Worm (Caenorhabditis elegans) whole organism, young adult: Measurements from ENCODE around the gene srh-34.

Source experiments
- C06A6.2 ChIP-seq: fragments of 200-800 bp; sonication (Bioruptor generic); conservative IDR thresholded peaks from 2 replicates; pipeline ENCODE4 v1.3.6; 2022; ENCODE audit warnings: missing genetic modification characterization, missing compliant biosample characterization
- K11D2.4 ChIP-seq: fragments of 200-800 bp; sonication (Bioruptor generic); IDR thresholded peaks from 2 replicates; pipeline ENCODE4 v1.3.6; 2022; ENCODE audit warnings: missing genetic modification reagents, missing genetic modification characterization, missing compliant biosample characterization
- T26A5.8 ChIP-seq: sonication (generic microtip); optimal IDR thresholded peaks from 2 replicates; lab custom pipeline; 2016; ENCODE audit warnings: missing genetic modification characterization, missing compliant biosample characterization
- Y53G8AR.9 ChIP-seq: fragments of 200-800 bp; sonication (Bioruptor generic); conservative IDR thresholded peaks from 2 replicates; pipeline ENCODE4 v1.3.6; 2022; ENCODE audit warnings: missing genetic modification reagents, missing genetic modification characterization, missing compliant biosample characterization
- Y56A3A.18 ChIP-seq: fragments of 200-800 bp; sonication (Bioruptor generic); IDR thresholded peaks from 2 replicates; pipeline ENCODE4 v1.3.6; 2022; ENCODE audit warnings: missing genetic modification reagents, missing genetic modification characterization, missing compliant biosample characterization
- Y79H2A.3 ChIP-seq: fragments of 200-800 bp; sonication (Bioruptor generic); conservative IDR thresholded peaks from 2 replicates; pipeline ENCODE4 v1.3.6; 2022; ENCODE audit warnings: missing genetic modification reagents, missing genetic modification characterization, missing compliant biosample characterization
- aptf-2 ChIP-seq: fragments of 200-800 bp; sonication (Bioruptor generic); conservative IDR thresholded peaks from 2 replicates; pipeline ENCODE4 v1.3.6; 2022; ENCODE audit warnings: missing genetic modification reagents, missing genetic modification characterization, missing compliant biosample characterization
- attf-6 ChIP-seq: fragments of 200-800 bp; sonication (Bioruptor generic); IDR thresholded peaks from 2 replicates; pipeline ENCODE4 v1.3.6; 2022; ENCODE audit warnings: missing genetic modification reagents, missing genetic modification characterization, missing compliant biosample characterization
- bed-1 ChIP-seq: fragments of 200-800 bp; sonication (Bioruptor generic); IDR thresholded peaks from 2 replicates; pipeline ENCODE4 v1.3.6; 2022; ENCODE audit warnings: missing genetic modification reagents, missing genetic modification characterization, missing compliant biosample characterization
- ccch-3 ChIP-seq: fragments of 200-800 bp; sonication (Bioruptor generic); optimal IDR thresholded peaks from 2 replicates; lab custom pipeline; 2018; ENCODE audit warnings: mild to moderate bottlenecking, missing genetic modification characterization, missing compliant biosample characterization
- chd-7 ChIP-seq: sonication (generic microtip); optimal IDR thresholded peaks from 2 replicates; lab custom pipeline; 2016; ENCODE audit warnings: mild to moderate bottlenecking, missing genetic modification characterization, moderate library complexity, missing compliant biosample characterization
- dox-1 ChIP-seq: fragments of 200-800 bp; sonication (Bioruptor generic); IDR thresholded peaks from 2 replicates; pipeline ENCODE4 v1.3.6; 2022; ENCODE audit warnings: missing genetic modification reagents, missing genetic modification characterization, missing compliant biosample characterization
- dpl-1 ChIP-seq: fragments of 150-350 bp; optimal IDR thresholded peaks from 2 replicates; lab custom pipeline; 2014; ENCODE audit warnings: missing biosample characterization, missing genetic modification reagents, missing genetic modification characterization
- egl-18 ChIP-seq: fragments of 200-800 bp; sonication (Bioruptor generic); IDR thresholded peaks from 2 replicates; pipeline ENCODE4 v1.3.6; 2022; ENCODE audit warnings: missing genetic modification reagents, missing genetic modification characterization, missing compliant biosample characterization
- egrh-3 ChIP-seq: fragments of 200-800 bp; sonication (Bioruptor generic); IDR thresholded peaks from 2 replicates; pipeline ENCODE4 v1.3.6; 2022; ENCODE audit warnings: missing genetic modification reagents, missing genetic modification characterization, missing compliant biosample characterization
- hmg-1.2 ChIP-seq: fragments of 200-800 bp; sonication (Bioruptor generic); IDR thresholded peaks from 2 replicates; pipeline ENCODE4 v1.3.6; 2022; ENCODE audit warnings: missing genetic modification reagents, missing genetic modification characterization, missing compliant biosample characterization
- hmg-20 ChIP-seq: fragments of 200-800 bp; sonication (Bioruptor generic); IDR thresholded peaks from 2 replicates; pipeline ENCODE4 v1.3.6; 2022; ENCODE audit warnings: missing genetic modification reagents, missing genetic modification characterization, missing compliant biosample characterization
- lin-35 ChIP-seq, 3 experiments: fragments of 150-350 bp in 2 of 3; sonication (generic microtip) in 1 of 3; optimal IDR thresholded peaks; 2 replicates each; lab custom pipeline; 2014 to 2018; ENCODE audit warnings: missing biosample characterization in 3 of 3, missing genetic modification characterization in 3 of 3, missing genetic modification reagents in 3 of 3
- lsy-27 ChIP-seq: sonication (generic microtip); optimal IDR thresholded peaks from 2 replicates; lab custom pipeline; 2017; ENCODE audit warnings: missing genetic modification characterization, mild to moderate bottlenecking, missing compliant biosample characterization, antibody characterized with exemption, missing genotype, borderline replicate concordance; ENCODE audit not compliant: insufficient read depth
- madf-6 ChIP-seq: fragments of 200-800 bp; sonication (Bioruptor generic); IDR thresholded peaks from 2 replicates; pipeline ENCODE4 v1.3.6; 2022; ENCODE audit warnings: missing genetic modification reagents, missing genetic modification characterization, missing compliant biosample characterization
- mcd-1 ChIP-seq: fragments of 200-800 bp; sonication (Bioruptor generic); IDR thresholded peaks from 2 replicates; pipeline ENCODE4 v1.3.6; 2022; ENCODE audit warnings: missing genetic modification reagents, missing genetic modification characterization, missing compliant biosample characterization
- mes-4 ChIP-seq: sonication (generic microtip); optimal IDR thresholded peaks from 2 replicates; lab custom pipeline; 2016; ENCODE audit warnings: missing genotype, missing genetic modification characterization, missing compliant biosample characterization
- nfyb-1 ChIP-seq: fragments of 200-800 bp; sonication (Bioruptor generic); IDR thresholded peaks from 2 replicates; pipeline ENCODE4 v1.3.6; 2022; ENCODE audit warnings: missing genetic modification reagents, missing genetic modification characterization, missing compliant biosample characterization
- pha-4 ChIP-seq: fragments of 150-350 bp; sonication (generic microtip); optimal IDR thresholded peaks from 2 replicates; lab custom pipeline; 2014; ENCODE audit warnings: missing biosample characterization, missing genetic modification reagents, missing genetic modification characterization
- snpc-1.3 ChIP-seq: sonication (generic microtip); optimal IDR thresholded peaks from 2 replicates; lab custom pipeline; 2017; ENCODE audit warnings: missing genetic modification characterization, mild to moderate bottlenecking, missing compliant biosample characterization, antibody characterized with exemption, moderate library complexity, missing genotype, missing genetic modification reagents; ENCODE audit not compliant: insufficient read depth
- somi-1 ChIP-seq: fragments of 200-800 bp; sonication (Bioruptor generic); optimal IDR thresholded peaks from 2 replicates; lab custom pipeline; 2018; ENCODE audit warnings: mild to moderate bottlenecking, missing genetic modification characterization, missing compliant biosample characterization
- tbx-9 ChIP-seq: sonication (generic microtip); optimal IDR thresholded peaks from 2 replicates; lab custom pipeline; 2016; ENCODE audit warnings: borderline replicate concordance, missing genetic modification characterization, inconsistent platforms, missing compliant biosample characterization
- unc-130 ChIP-seq: sonication (generic microtip); optimal IDR thresholded peaks from 2 replicates; lab custom pipeline; 2016; ENCODE audit warnings: missing genetic modification reagents, missing genetic modification characterization, missing compliant biosample characterization
- unc-62 ChIP-seq: fragments of 150-350 bp; optimal IDR thresholded peaks from 2 replicates; lab custom pipeline; 2014; ENCODE audit warnings: missing biosample characterization, missing genetic modification reagents, missing genetic modification characterization
- xnd-1 ChIP-seq: sonication (generic microtip); optimal IDR thresholded peaks from 2 replicates; lab custom pipeline; 2016; ENCODE audit warnings: missing genotype, missing genetic modification reagents, missing genetic modification characterization, missing compliant biosample characterization
- ztf-18 ChIP-seq: sonication (generic microtip); optimal IDR thresholded peaks from 2 replicates; lab custom pipeline; 2016; ENCODE audit warnings: missing genotype, mild to moderate bottlenecking, missing genetic modification characterization, missing compliant biosample characterization
- ztf-22 ChIP-seq: fragments of 200-800 bp; sonication (Bioruptor generic); optimal IDR thresholded peaks from 2 replicates; lab custom pipeline; 2018; ENCODE audit warnings: mild to moderate bottlenecking, missing genetic modification characterization, moderate library complexity, missing compliant biosample characterization
- ztf-26 ChIP-seq: sonication (generic microtip); optimal IDR thresholded peaks from 2 replicates; lab custom pipeline; 2017; ENCODE audit warnings: missing genetic modification characterization, missing compliant biosample characterization

srh-34 gene

DNA sequence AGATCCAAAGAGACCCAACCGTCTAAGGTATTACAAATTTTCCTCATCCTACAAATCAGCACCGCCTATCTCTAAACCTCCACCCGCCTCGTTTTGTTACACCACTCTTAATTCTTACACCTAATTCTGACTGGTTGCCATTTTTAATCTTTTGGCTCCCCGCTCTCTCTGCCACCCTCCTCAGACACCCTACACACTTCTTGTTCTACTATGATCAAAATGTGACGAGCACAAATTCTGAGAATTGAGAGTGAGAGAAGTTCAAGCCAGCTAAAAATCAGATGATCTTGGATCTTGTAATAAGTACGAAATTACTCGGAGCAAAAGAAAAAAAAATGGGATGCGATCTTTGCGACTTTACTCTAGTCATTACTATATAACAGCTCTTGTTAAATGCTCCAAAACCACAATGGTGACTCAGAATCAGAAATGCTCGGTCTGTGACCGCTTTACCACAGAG is 42.2 kb downstream of the srh-34 start, which contains the start of gene nhr-252:
Gene nhr-252, plus strand, starts transcription at position 410 of the 460 bp plus-strand sequence.
- TF ChIP-seq ztf-22 (GFP tag; lab: Kevin White, UChicago) (no peak), somi-1 (GFP tag; lab: Kevin White, UChicago) (no peak), mcd-1 (no peak), madf-6 (no peak), K11D2.4 (no peak), Y56A3A.18 (no peak), mes-4 (no peak)

DNA sequence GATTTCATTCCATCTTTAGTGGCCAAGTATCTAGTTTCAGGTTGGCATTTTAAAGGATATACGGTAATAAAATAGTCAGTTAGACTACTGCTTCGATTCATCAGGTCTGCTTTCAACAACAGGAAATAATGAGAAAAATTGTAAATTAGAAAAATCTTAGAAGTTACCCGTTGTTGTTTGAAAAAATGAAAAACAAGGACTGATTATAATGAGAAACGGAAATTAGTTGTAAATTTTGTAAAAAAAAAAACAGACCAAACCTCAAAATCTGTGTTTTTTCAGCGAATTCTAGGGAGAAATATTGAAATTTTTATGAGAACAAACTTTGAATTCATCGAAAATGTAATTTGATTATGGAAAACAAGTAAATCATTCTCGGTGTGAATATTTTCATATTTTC is 43.4 kb downstream of the srh-34 start, which contains the start of gene srh-62:
Gene srh-62, minus strand, starts transcription at position 101 of the 400 bp plus-strand sequence.
- no peak for TF ChIP-seq ztf-22 (GFP tag; lab: Kevin White, UChicago)
- TF ChIP-seq attf-6, result no peak
- no peak for TF ChIP-seq ztf-26 (tag; lab: Kevin White, UChicago)
- TF ChIP-seq T26A5.8 (tag; lab: Kevin White, UChicago), result no peak
- TF ChIP-seq lin-35 (GFP tag; optimal IDR thresholded peaks at IDR 0.05; lab: Kevin White, UChicago), result no peak
- TF ChIP-seq pha-4 (tag; lab: Kevin White, UChicago), result no peak
- no peak for TF ChIP-seq tbx-9 (tag; lab: Kevin White, UChicago)

DNA sequence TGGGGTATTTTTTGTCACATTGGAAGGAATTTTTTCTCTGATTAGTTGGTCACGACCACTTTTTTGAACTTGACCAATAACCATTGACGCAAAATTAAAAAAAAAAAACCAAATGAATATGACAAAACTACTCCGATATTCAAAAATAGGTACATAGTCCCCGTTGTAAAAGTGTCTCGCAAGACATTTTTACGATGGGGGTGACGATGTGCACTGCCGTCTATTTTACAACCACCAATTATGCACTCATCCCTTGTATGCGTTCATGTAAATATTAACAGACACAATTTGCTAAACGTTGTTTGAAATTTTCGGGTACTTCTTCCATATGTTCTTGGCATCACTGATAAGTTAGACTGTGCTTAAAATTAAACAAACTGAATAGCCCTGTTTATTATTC is 46.8 kb downstream of the srh-34 start, which contains the start of gene scl-27:
Gene scl-27, plus strand, starts transcription at position 301 of the 400 bp plus-strand sequence.
- TF ChIP-seq Y79H2A.3 (GFP tag; lab: Robert Waterston, UW) (no peak), pha-4 (tag; lab: Kevin White, UChicago) (no peak), aptf-2 (GFP tag; lab: Robert Waterston, UW) (no peak), ccch-3 (GFP tag; lab: Kevin White, UChicago) (no peak), somi-1 (GFP tag; lab: Kevin White, UChicago) (no peak), xnd-1 (tag; lab: Kevin White, UChicago) (no peak), dpl-1 (GFP tag; lab: Kevin White, UChicago) (no peak), Y53G8AR.9 (GFP tag; lab: Robert Waterston, UW) (no peak)

DNA sequence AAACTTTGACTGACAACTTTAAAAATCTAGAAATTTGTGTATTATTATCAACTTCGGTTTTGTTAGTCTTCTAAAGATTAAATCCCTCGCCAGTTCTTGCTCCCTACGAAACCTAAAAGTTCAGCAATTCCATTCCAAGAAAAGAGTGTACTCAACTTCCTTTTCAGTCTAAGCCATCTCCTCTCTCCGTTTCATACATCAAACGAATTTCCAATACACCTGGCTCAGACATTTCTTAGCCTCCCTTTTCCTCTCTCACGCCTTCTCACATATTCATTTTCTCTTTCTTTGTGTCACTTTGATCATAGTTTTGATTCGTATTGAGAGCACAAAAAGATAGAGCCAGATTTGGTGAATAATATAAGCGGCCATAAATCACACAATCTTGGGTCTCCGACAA is 50.2 kb downstream of the srh-34 start, which contains the start of gene nhr-253:
Gene nhr-253, plus strand, starts transcription at position 285 of the 400 bp plus-strand sequence.
- no peak for TF ChIP-seq egl-18 (GFP tag; lab: Robert Waterston, UW)
- no peak for TF ChIP-seq nfyb-1
- TF ChIP-seq unc-130 (GFP tag; lab: Kevin White, UChicago), result no peak
- TF ChIP-seq hmg-1.2, result no peak
- no peak for TF ChIP-seq snpc-1.3 (tag; lab: Kevin White, UChicago)
- no peak for TF ChIP-seq unc-62
- no peak for TF ChIP-seq C06A6.2 (GFP tag; lab: Robert Waterston, UW)
- no peak for TF ChIP-seq dpl-1 (GFP tag; lab: Kevin White, UChicago)
- no peak for TF ChIP-seq attf-6
- no peak for TF ChIP-seq egrh-3 (GFP tag; lab: Robert Waterston, UW)
- no peak for TF ChIP-seq lsy-27
- TF ChIP-seq ztf-18 (tag; lab: Kevin White, UChicago), result no peak
- no peak for TF ChIP-seq chd-7 (tag; lab: Kevin White, UChicago)
- TF ChIP-seq bed-1 (GFP tag; lab: Robert Waterston, UW), result no peak
- no peak for TF ChIP-seq hmg-20 (GFP tag; lab: Robert Waterston, UW)
- no peak for TF ChIP-seq dox-1
